Worm (Caenorhabditis elegans) whole organism, late embryonic: ENCODE data around the gene C35C5.10.

Source experiments
- C08G9.2 ChIP-seq: sonication (generic microtip); optimal IDR thresholded peaks from 2 replicates; lab custom pipeline; 2016; ENCODE audit warnings: mild to moderate bottlenecking, missing genetic modification characterization, moderate library complexity, missing compliant biosample characterization
- C38D4.7 ChIP-seq: fragments of 200-800 bp; sonication (Bioruptor generic); optimal IDR thresholded peaks from 2 replicates; lab custom pipeline; 2018; ENCODE audit warnings: mild to moderate bottlenecking, missing genetic modification characterization, moderate library complexity, missing compliant biosample characterization
- F13H6.1 ChIP-seq: sonication (generic microtip); optimal IDR thresholded peaks from 2 replicates; lab custom pipeline; 2016; ENCODE audit warnings: missing genetic modification characterization, missing compliant biosample characterization
- Y22D7AL.16 ChIP-seq: sonication (generic microtip); optimal IDR thresholded peaks from 2 replicates; lab custom pipeline; 2016; ENCODE audit warnings: missing genetic modification characterization, missing compliant biosample characterization
- ahr-1 ChIP-seq: sonication (generic microtip); optimal IDR thresholded peaks from 2 replicates; lab custom pipeline; 2016; ENCODE audit warnings: missing genetic modification characterization, missing compliant biosample characterization
- ama-1 ChIP-seq: fragments of 150-350 bp; optimal IDR thresholded peaks from 2 replicates; lab custom pipeline; 2014
- ceh-14 ChIP-seq: sonication (generic microtip); optimal IDR thresholded peaks from 2 replicates; lab custom pipeline; 2016; ENCODE audit warnings: missing genotype, missing genetic modification characterization, missing compliant biosample characterization
- ceh-18 ChIP-seq: sonication (generic microtip); optimal IDR thresholded peaks from 2 replicates; lab custom pipeline; 2016; ENCODE audit warnings: missing genetic modification characterization, missing compliant biosample characterization
- ceh-2 ChIP-seq: sonication (generic microtip); optimal IDR thresholded peaks from 2 replicates; lab custom pipeline; 2016; ENCODE audit warnings: missing genotype, missing genetic modification characterization, missing compliant biosample characterization
- ceh-22 ChIP-seq: sonication (generic microtip); optimal IDR thresholded peaks from 2 replicates; lab custom pipeline; 2017; ENCODE audit warnings: missing biosample characterization, missing genetic modification characterization
- ceh-30 ChIP-seq: fragments of 150-350 bp; optimal IDR thresholded peaks from 2 replicates; lab custom pipeline; 2014; ENCODE audit warnings: missing biosample characterization, missing genetic modification characterization
- ceh-34 ChIP-seq: sonication (generic microtip); optimal IDR thresholded peaks from 2 replicates; lab custom pipeline; 2016; ENCODE audit warnings: mild to moderate bottlenecking, missing genetic modification characterization, missing compliant biosample characterization
- ceh-45 ChIP-seq: fragments of 200-800 bp; sonication (Bioruptor generic); IDR thresholded peaks from 2 replicates; pipeline ENCODE4 v1.3.6; 2022; ENCODE audit warnings: missing genetic modification reagents, missing genetic modification characterization, missing compliant biosample characterization
- che-1 ChIP-seq: sonication (generic microtip); optimal IDR thresholded peaks from 2 replicates; lab custom pipeline; 2016; ENCODE audit warnings: mild to moderate bottlenecking, missing genetic modification characterization, missing compliant biosample characterization
- dve-1 ChIP-seq: sonication (generic microtip); optimal IDR thresholded peaks from 2 replicates; lab custom pipeline; 2017; ENCODE audit warnings: antibody characterized with exemption, mild to moderate bottlenecking, missing genetic modification characterization, missing compliant biosample characterization
- elt-4 ChIP-seq: sonication (generic microtip); optimal IDR thresholded peaks from 2 replicates; lab custom pipeline; 2016; ENCODE audit warnings: missing genetic modification characterization, missing compliant biosample characterization
- fkh-10 ChIP-seq: fragments of 150-350 bp; optimal IDR thresholded peaks from 2 replicates; lab custom pipeline; 2014; ENCODE audit warnings: missing biosample characterization, missing genetic modification reagents, missing genetic modification characterization
- gmeb-2 ChIP-seq: sonication (generic microtip); optimal IDR thresholded peaks from 2 replicates; lab custom pipeline; 2016; ENCODE audit warnings: missing genetic modification characterization, inconsistent platforms, missing compliant biosample characterization
- hlh-6 ChIP-seq: sonication (generic microtip); optimal IDR thresholded peaks from 2 replicates; lab custom pipeline; 2016; ENCODE audit warnings: missing genotype, missing genetic modification characterization, missing compliant biosample characterization
- lim-6 ChIP-seq: sonication (generic microtip); optimal IDR thresholded peaks from 2 replicates; lab custom pipeline; 2016; ENCODE audit warnings: missing genetic modification characterization, missing compliant biosample characterization
- lin-11 ChIP-seq: fragments of 200-800 bp; sonication (Bioruptor generic); optimal IDR thresholded peaks from 2 replicates; lab custom pipeline; 2018; ENCODE audit warnings: mild to moderate bottlenecking, missing genetic modification characterization, missing compliant biosample characterization
- madf-2 ChIP-seq: sonication (generic microtip); optimal IDR thresholded peaks from 2 replicates; lab custom pipeline; 2017; ENCODE audit warnings: missing genetic modification characterization, missing compliant biosample characterization
- mec-3 ChIP-seq: sonication (generic microtip); optimal IDR thresholded peaks from 2 replicates; lab custom pipeline; 2016; ENCODE audit warnings: borderline replicate concordance, missing genetic modification characterization, missing compliant biosample characterization
- nhr-232 ChIP-seq: sonication (generic microtip); optimal IDR thresholded peaks from 2 replicates; lab custom pipeline; 2016; ENCODE audit warnings: missing genetic modification characterization, missing compliant biosample characterization
- odd-2 ChIP-seq: sonication (generic microtip); optimal IDR thresholded peaks from 2 replicates; lab custom pipeline; 2017; ENCODE audit warnings: antibody characterized with exemption, mild to moderate bottlenecking, missing genetic modification characterization, missing compliant biosample characterization
- pat-9 ChIP-seq: fragments of 200-800 bp; sonication (Bioruptor generic); optimal IDR thresholded peaks from 2 replicates; lab custom pipeline; 2018; ENCODE audit warnings: mild to moderate bottlenecking, missing genetic modification characterization, moderate library complexity, missing compliant biosample characterization
- pax-1 ChIP-seq: fragments of 150-350 bp; optimal IDR thresholded peaks from 2 replicates; lab custom pipeline; 2014; ENCODE audit warnings: missing biosample characterization, missing genetic modification characterization
- pha-2 ChIP-seq: sonication (generic microtip); optimal IDR thresholded peaks from 2 replicates; lab custom pipeline; 2017; ENCODE audit warnings: mild to moderate bottlenecking, missing genetic modification characterization, missing compliant biosample characterization
- pqm-1 ChIP-seq: sonication (generic microtip); optimal IDR thresholded peaks from 2 replicates; lab custom pipeline; 2016; ENCODE audit warnings: missing genetic modification characterization, missing compliant biosample characterization
- ref-2 ChIP-seq: sonication (generic microtip); optimal IDR thresholded peaks from 2 replicates; lab custom pipeline; 2016; ENCODE audit warnings: missing genetic modification characterization, missing compliant biosample characterization
- rnt-1 ChIP-seq: sonication (generic microtip); optimal IDR thresholded peaks from 2 replicates; lab custom pipeline; 2016; ENCODE audit warnings: missing genetic modification characterization, missing compliant biosample characterization
- sdc-2 ChIP-seq: sonication (generic microtip); optimal IDR thresholded peaks from 2 replicates; lab custom pipeline; 2016; ENCODE audit warnings: missing genotype, missing genetic modification characterization, missing compliant biosample characterization
- sox-2 ChIP-seq: fragments of 200-800 bp; sonication (Bioruptor generic); IDR thresholded peaks from 2 replicates; pipeline ENCODE4 v1.3.6; 2022; ENCODE audit warnings: missing genetic modification reagents, missing genetic modification characterization, missing compliant biosample characterization
- syd-9 ChIP-seq: sonication (generic microtip); optimal IDR thresholded peaks from 2 replicates; lab custom pipeline; 2016; ENCODE audit warnings: mild to moderate bottlenecking, missing genetic modification characterization, moderate library complexity, missing compliant biosample characterization
- tbx-2 ChIP-seq: sonication (generic microtip); optimal IDR thresholded peaks from 2 replicates; lab custom pipeline; 2016; ENCODE audit warnings: missing genetic modification characterization, missing compliant biosample characterization
- ttx-3 ChIP-seq: sonication (generic microtip); optimal IDR thresholded peaks from 2 replicates; lab custom pipeline; 2016; ENCODE audit warnings: missing genetic modification reagents, missing genetic modification characterization, missing compliant biosample characterization
- unc-3 ChIP-seq, 2 experiments: fragments of 200-800 bp in 1 of 2; sonication (Bioruptor generic) in 1 of 2; sonication (generic microtip) in 1 of 2; conservative IDR thresholded peaks in 1 of 2; optimal IDR thresholded peaks in 1 of 2; 2 replicates each; pipeline versions ENCODE4 v1.3.6 to Lab custom; 2016 to 2022; ENCODE audit warnings: missing compliant biosample characterization in 2 of 2, missing genetic modification characterization in 2 of 2, missing genetic modification reagents in 1 of 2
- unc-42 ChIP-seq: sonication (generic microtip); optimal IDR thresholded peaks from 2 replicates; lab custom pipeline; 2016; ENCODE audit warnings: missing genotype, missing genetic modification characterization, missing compliant biosample characterization
- unc-55 ChIP-seq: sonication (generic microtip); optimal IDR thresholded peaks from 2 replicates; lab custom pipeline; 2017; ENCODE audit warnings: missing biosample characterization, missing genetic modification reagents, missing genetic modification characterization
- unc-86 ChIP-seq: sonication (generic microtip); optimal IDR thresholded peaks from 2 replicates; lab custom pipeline; 2016; ENCODE audit warnings: missing genetic modification characterization, missing compliant biosample characterization

C35C5.10 gene

DNA sequence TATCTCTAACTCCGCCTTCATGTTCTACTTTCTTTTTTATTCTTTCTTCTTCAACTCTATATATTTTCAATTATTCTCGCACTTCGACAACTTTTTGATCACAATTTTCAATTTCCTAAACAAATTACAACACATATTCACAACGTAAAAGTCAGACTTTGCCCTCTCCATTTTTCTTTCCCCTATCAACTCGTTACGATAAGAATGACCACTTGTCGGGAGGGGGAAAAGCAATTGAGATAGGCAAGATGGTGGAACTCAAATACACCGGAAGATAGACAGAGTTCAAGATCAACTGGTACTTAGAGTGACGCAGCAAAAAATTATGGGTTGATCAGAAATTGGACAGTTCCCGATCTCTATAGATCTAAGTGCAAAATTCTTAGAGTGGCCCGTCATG lies 998 bp upstream of the C35C5.10 start:
- TF ChIP-seq mec-3 (tag; lab: Kevin White, UChicago) (no peak), ceh-18 (tag; lab: Kevin White, UChicago) (no peak), sox-2 (GFP tag; lab: Robert Waterston, UW) (no peak), elt-4 (tag; lab: Kevin White, UChicago) (no peak), ceh-2 (tag; lab: Kevin White, UChicago) (no peak), syd-9 (tag; lab: Kevin White, UChicago) (no peak), ceh-45 (GFP tag; lab: Robert Waterston, UW) (no peak), unc-3 (GFP tag; conservative IDR thresholded peaks at IDR 0.05; lab: Robert Waterston, UW) (no peak), unc-3 (tag; optimal IDR thresholded peaks at IDR 0.05; lab: Kevin White, UChicago) (no peak), C38D4.7 (GFP tag; lab: Kevin White, UChicago) (no peak), hlh-6 (no peak), pat-9 (tag; lab: Kevin White, UChicago) (no peak), sdc-2 (tag; lab: Kevin White, UChicago) (no peak), pha-2 (tag; lab: Kevin White, UChicago) (no peak), ttx-3 (tag; lab: Kevin White, UChicago) (no peak), ceh-22 (tag; lab: Kevin White, UChicago) (no peak), nhr-232 (tag; lab: Kevin White, UChicago) (no peak), tbx-2 (tag; lab: Kevin White, UChicago) (no peak), unc-86 (no peak)

DNA sequence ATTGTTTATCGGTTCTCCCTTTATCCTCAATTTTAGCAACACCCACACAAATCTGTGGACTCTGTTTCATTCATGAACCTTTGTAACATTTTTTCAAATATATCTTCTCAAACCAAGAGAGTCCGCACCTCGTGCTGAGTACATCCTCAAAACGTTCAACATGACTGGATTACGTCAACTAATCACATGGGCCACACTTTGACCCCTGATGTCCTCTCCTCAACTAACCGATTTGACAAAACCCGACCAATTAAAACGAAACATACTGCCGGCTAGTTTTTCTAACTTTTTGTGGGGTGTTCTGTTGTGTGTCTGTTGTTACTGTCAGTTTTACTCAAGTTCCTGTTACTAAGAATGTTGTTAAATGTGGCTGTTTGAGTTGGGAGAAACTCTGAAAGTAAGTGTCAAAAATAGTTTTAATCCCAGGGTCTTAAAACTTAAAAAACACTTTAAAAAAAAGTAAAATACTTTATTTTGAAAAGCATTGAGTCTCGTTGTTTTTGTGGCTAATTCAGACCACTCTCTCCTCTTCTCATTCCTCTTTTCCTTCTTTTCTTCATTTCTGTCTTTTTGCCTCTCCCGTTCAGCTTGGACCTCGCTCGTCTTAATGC lies 412 bp upstream of the C35C5.10 start:
- TF ChIP-seq ceh-2 (tag; lab: Kevin White, UChicago), result no peak

DNA sequence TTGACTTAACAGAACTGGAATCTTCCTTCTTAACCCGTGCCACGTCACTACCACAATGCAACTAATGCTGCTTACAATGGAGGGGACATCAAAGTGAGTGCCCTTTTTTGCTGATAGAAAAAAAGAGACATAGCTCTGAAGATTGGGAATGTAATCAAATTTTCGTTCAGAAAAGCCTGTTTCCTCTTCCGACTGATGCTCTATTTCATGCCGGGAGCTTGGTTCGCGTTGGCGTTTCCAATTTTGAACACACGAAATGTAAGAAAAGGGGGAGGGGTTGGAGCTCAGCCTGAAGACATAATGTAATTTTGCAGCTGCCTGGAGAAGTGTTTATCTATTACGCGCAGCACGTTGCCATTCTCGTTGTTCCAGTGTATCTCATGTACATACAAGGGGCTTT lies 2.1 kb downstream of the C35C5.10 start:
- TF ChIP-seq fkh-10 (no peak), ceh-22 (tag; lab: Kevin White, UChicago) (no peak), unc-42 (tag; lab: Kevin White, UChicago) (peak; percentile 94), ahr-1 (no peak), C38D4.7 (GFP tag; lab: Kevin White, UChicago) (no peak), odd-2 (tag; lab: Kevin White, UChicago) (no peak), ceh-30 (tag; lab: Kevin White, UChicago) (no peak), unc-55 (GFP tag; lab: Kevin White, UChicago) (no peak)

- TF ChIP-seq lin-11 (tag; lab: Kevin White, UChicago) (no peak), tbx-2 (tag; lab: Kevin White, UChicago) (no peak), ama-1 (no peak), lim-6 (no peak), ceh-34 (peak; percentile 65), che-1 (tag; lab: Kevin White, UChicago) (no peak), Y22D7AL.16 (no peak), ceh-14 (tag; lab: Kevin White, UChicago) (no peak), unc-55 (GFP tag; lab: Kevin White, UChicago) (peak; percentile 29), rnt-1 (tag; lab: Kevin White, UChicago) (peak; percentile 61), dve-1 (tag; lab: Kevin White, UChicago) (no peak), elt-4 (tag; lab: Kevin White, UChicago) (no peak)
These were observed 4.0 kb downstream of the C35C5.10 start for ce11 chrX:11560076-11560475.

ce11 chrX:11560615-11561014 lies 4.6 kb downstream of the C35C5.10 start, which contains the start of gene lev-8:
lev-8 (plus strand) TSS chrX:11560915.
- TF ChIP-seq pha-2 (tag; lab: Kevin White, UChicago), result no peak
- TF ChIP-seq C08G9.2 (tag; lab: Kevin White, UChicago), result no peak
- no peak for TF ChIP-seq pqm-1
- TF ChIP-seq ceh-30 (tag; lab: Kevin White, UChicago), result no peak
- no peak for TF ChIP-seq gmeb-2 (tag; lab: Kevin White, UChicago)
- TF ChIP-seq F13H6.1 (tag; lab: Kevin White, UChicago), result no peak
- TF ChIP-seq Y22D7AL.16, result no peak
- TF ChIP-seq ceh-22 (tag; lab: Kevin White, UChicago), result no peak
- no peak for TF ChIP-seq ceh-14 (tag; lab: Kevin White, UChicago)
- TF ChIP-seq pax-1, result no peak
- TF ChIP-seq ref-2 (tag; lab: Kevin White, UChicago), result no peak
- TF ChIP-seq ttx-3 (tag; lab: Kevin White, UChicago), result no peak
- no peak for TF ChIP-seq ceh-18 (tag; lab: Kevin White, UChicago)
- TF ChIP-seq madf-2 (tag; lab: Kevin White, UChicago), result no peak
- no peak for TF ChIP-seq ceh-45 (GFP tag; lab: Robert Waterston, UW)
